Fruit fly (Drosophila melanogaster) whole organism, pupa: ENCODE data around the gene CG3552.

Experiments
- CG10348 ChIP-seq: fragments of 200-800 bp; sonication (Bioruptor generic); IDR thresholded peaks from 2 replicates; pipeline ENCODE4 v1.3.6; 2022; ENCODE audit warnings: missing biosample characterization, missing genetic modification characterization
- CG12605 ChIP-seq: fragments of 200-800 bp; sonication (Bioruptor generic); IDR thresholded peaks from 2 replicates; pipeline ENCODE4 v1.3.6; 2022; ENCODE audit warnings: missing biosample characterization, missing genetic modification characterization
- CG13204 ChIP-seq: fragments of 200-800 bp; sonication (Bioruptor generic); optimal IDR thresholded peaks from 2 replicates; lab custom pipeline; 2018; ENCODE audit warnings: missing biosample characterization, mild to moderate bottlenecking, missing genetic modification characterization, moderate library complexity
- CG14655 ChIP-seq: fragments of 200-800 bp; sonication (Bioruptor generic); optimal IDR thresholded peaks from 3 replicates; lab custom pipeline; 2017; ENCODE audit warnings: mild to moderate bottlenecking, missing biosample characterization, missing genetic modification reagents, missing genetic modification characterization
- CG15710 ChIP-seq: fragments of 200-800 bp; sonication (Bioruptor generic); optimal IDR thresholded peaks from 2 replicates; lab custom pipeline; 2018; ENCODE audit warnings: missing biosample characterization, mild to moderate bottlenecking, missing genetic modification characterization, moderate library complexity
- CG17806 ChIP-seq: fragments of 200-800 bp; sonication (Bioruptor generic); optimal IDR thresholded peaks from 2 replicates; lab custom pipeline; 2018; ENCODE audit warnings: missing biosample characterization, mild to moderate bottlenecking, missing genetic modification characterization, moderate library complexity
- CG32121 ChIP-seq: fragments of 200-800 bp; sonication (Bioruptor generic); IDR thresholded peaks from 2 replicates; pipeline ENCODE4 v1.3.6; 2022; ENCODE audit warnings: missing biosample characterization, missing genetic modification characterization
- CG34367 ChIP-seq: fragments of 200-800 bp; sonication (Bioruptor generic); optimal IDR thresholded peaks from 2 replicates; lab custom pipeline; 2018; ENCODE audit warnings: missing biosample characterization, mild to moderate bottlenecking, missing genetic modification characterization
- CG4496 ChIP-seq: fragments of 200-800 bp; sonication (Bioruptor generic); IDR thresholded peaks from 3 replicates; pipeline ENCODE4 v1.3.6; 2022; ENCODE audit warnings: missing biosample characterization, missing genetic modification characterization
- CG8159 ChIP-seq: fragments of 200-800 bp; sonication (Bioruptor generic); optimal IDR thresholded peaks from 3 replicates; lab custom pipeline; 2018; ENCODE audit warnings: missing biosample characterization, mild to moderate bottlenecking, missing genetic modification characterization, moderate library complexity
- CG8301 ChIP-seq: fragments of 200-800 bp; sonication (Bioruptor generic); optimal IDR thresholded peaks from 2 replicates; lab custom pipeline; 2018; ENCODE audit warnings: missing biosample characterization, mild to moderate bottlenecking, missing genetic modification characterization
- CG9948 ChIP-seq: fragments of 200-800 bp; sonication (Bioruptor generic); optimal IDR thresholded peaks from 2 replicates; lab custom pipeline; 2018; ENCODE audit warnings: missing biosample characterization, mild to moderate bottlenecking, missing genetic modification characterization, moderate library complexity
- D1 ChIP-seq: fragments of 200-800 bp; sonication (Bioruptor generic); optimal IDR thresholded peaks from 2 replicates; lab custom pipeline; 2018; ENCODE audit warnings: missing biosample characterization, mild to moderate bottlenecking, missing genetic modification characterization, moderate library complexity
- EcR ChIP-seq: fragments of 200-800 bp; sonication (Bioruptor generic); optimal IDR thresholded peaks from 3 replicates; lab custom pipeline; 2019; ENCODE audit warnings: missing biosample characterization, missing genetic modification characterization, mild to moderate bottlenecking, moderate library complexity, missing genetic modification reagents
- Ets98B ChIP-seq: fragments of 200-800 bp; sonication (Bioruptor generic); IDR thresholded peaks from 2 replicates; pipeline ENCODE4 v1.3.6; 2022; ENCODE audit warnings: missing biosample characterization, missing genetic modification characterization
- Pif1A ChIP-seq: fragments of 200-800 bp; sonication (Bioruptor generic); optimal IDR thresholded peaks from 3 replicates; lab custom pipeline; 2016; ENCODE audit warnings: missing biosample characterization, missing genetic modification characterization
- Pif1B ChIP-seq: fragments of 200-800 bp; sonication (Bioruptor generic); optimal IDR thresholded peaks from 3 replicates; lab custom pipeline; 2016; ENCODE audit warnings: missing biosample characterization, missing genetic modification characterization
- Snoo ChIP-seq: fragments of 200-800 bp; sonication (Bioruptor generic); optimal IDR thresholded peaks from 3 replicates; lab custom pipeline; 2017; ENCODE audit warnings: missing biosample characterization, mild to moderate bottlenecking, missing genetic modification characterization, inconsistent platforms
- fd96Ca ChIP-seq: fragments of 200-800 bp; sonication (Bioruptor generic); IDR thresholded peaks from 3 replicates; pipeline ENCODE4 v1.3.6; 2022; ENCODE audit warnings: missing biosample characterization, missing genetic modification characterization
- gl ChIP-seq: fragments of 200-800 bp; sonication (Bioruptor generic); optimal IDR thresholded peaks from 2 replicates; lab custom pipeline; 2018; ENCODE audit warnings: missing biosample characterization, mild to moderate bottlenecking, missing genetic modification characterization
- rn ChIP-seq: fragments of 200-800 bp; sonication (Bioruptor generic); IDR thresholded peaks from 2 replicates; pipeline ENCODE4 v1.3.6; 2022; ENCODE audit warnings: missing biosample characterization, missing genetic modification characterization

CG3552 gene

DNA sequence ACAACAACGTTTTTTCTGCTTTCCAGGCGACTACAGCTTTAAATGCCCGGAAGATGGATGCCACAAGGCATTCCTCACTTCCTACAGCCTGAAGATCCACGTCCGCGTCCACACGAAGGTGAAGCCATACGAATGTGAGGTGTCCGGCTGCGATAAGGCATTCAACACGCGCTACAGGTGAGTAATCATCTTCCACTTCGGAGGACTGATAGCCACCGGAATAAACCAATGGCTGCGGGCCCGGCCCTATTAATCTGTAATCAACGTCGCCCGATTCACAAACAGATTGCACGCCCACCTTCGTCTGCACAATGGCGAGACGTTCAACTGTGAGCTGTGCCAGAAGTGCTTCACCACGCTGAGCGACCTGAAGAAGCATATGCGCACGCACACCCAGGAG, 20.3 kb upstream of the CG3552 start:
- TF ChIP-seq CG12605 (GFP tag; lab: Robert Waterston, UW) (no peak), gl (tag; lab: Kevin White, UChicago) (no peak), CG14655 (GFP tag; lab: Kevin White, UChicago) (no peak), Ets98B (GFP tag; lab: Robert Waterston, UW) (no peak), CG32121 (no peak), D1 (tag; lab: Kevin White, UChicago) (no peak), rn (no peak)

dm6 chr3L:9438858-9439257, 17.3 kb upstream of the CG3552 start:
- no peak for TF ChIP-seq CG17806
- TF ChIP-seq fd96Ca (GFP tag; lab: Robert Waterston, UW) = no peak
- TF ChIP-seq Snoo (tag; lab: Kevin White, UChicago) = no peak
- no peak for TF ChIP-seq CG4496 (GFP tag; lab: Robert Waterston, UW)
- no peak for TF ChIP-seq Pif1B (GFP tag; lab: Kevin White, UChicago)
- TF ChIP-seq CG12605 (GFP tag; lab: Robert Waterston, UW) = no peak
- TF ChIP-seq EcR (GFP tag; lab: Kevin White, UChicago) = no peak
- TF ChIP-seq, all 21 proteins: peak for 0

DNA sequence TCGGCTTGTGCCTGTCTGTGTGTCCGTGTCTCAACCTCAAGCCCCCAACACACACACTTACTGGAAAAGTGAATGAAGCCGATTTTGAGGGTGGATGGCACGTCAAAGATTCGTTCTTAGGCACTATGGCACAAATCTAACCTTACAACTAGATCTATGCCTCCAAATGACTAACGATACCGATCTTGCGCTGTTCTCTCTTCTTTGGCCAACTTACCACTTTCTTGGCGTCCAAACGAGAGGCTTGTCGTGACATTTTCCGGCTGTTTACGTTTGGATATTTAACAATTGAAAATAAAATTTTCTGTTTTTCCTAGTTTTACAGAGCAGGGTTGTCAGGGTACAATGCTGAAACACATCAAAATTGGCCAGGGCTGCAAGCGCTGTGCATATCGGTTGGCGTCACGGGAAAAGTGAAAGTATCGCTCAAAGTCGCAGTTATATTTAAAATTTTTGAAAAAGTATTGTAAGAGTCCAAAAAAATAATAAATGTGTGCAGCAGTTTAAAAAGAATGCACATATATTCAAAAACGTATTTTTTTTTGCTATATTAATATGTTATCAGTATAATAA, 14.1 kb upstream of the CG3552 start, which contains the start of the genes Bet3 and Nf-YA:
Bet3 (minus strand) TSS at position 361 of the 573 bp plus-strand sequence.
Nf-YA (minus strand) TSS at position 361 of the 573 bp plus-strand sequence.
- peak; percentile 54; the same call in 1 of the 3 replicates for TF ChIP-seq fd96Ca (GFP tag; lab: Robert Waterston, UW)
- TF ChIP-seq EcR (GFP tag; lab: Kevin White, UChicago) = no peak
- TF ChIP-seq rn = no peak
- peak; percentile 27 for TF ChIP-seq Ets98B (GFP tag; lab: Robert Waterston, UW)
- peak; percentile 49 for TF ChIP-seq CG15710
- TF ChIP-seq Pif1A (GFP tag; lab: Kevin White, UChicago) = no peak
- no peak for TF ChIP-seq CG9948
- TF ChIP-seq D1 (tag; lab: Kevin White, UChicago) = peak; percentile 88
- TF ChIP-seq CG13204 (GFP tag; lab: Kevin White, UChicago) = no peak
- TF ChIP-seq gl (tag; lab: Kevin White, UChicago) = no peak
- TF ChIP-seq CG10348 (GFP tag; lab: Robert Waterston, UW) = no peak
- TF ChIP-seq CG8159 = no peak
- peak; percentile 53 for TF ChIP-seq Snoo (tag; lab: Kevin White, UChicago)
- no peak for TF ChIP-seq CG8301 (tag; lab: Kevin White, UChicago)
- no peak for TF ChIP-seq CG12605 (GFP tag; lab: Robert Waterston, UW)
- TF ChIP-seq CG34367 (tag; lab: Kevin White, UChicago) = no peak
- peak; percentile 56; the same call in 1 of the 3 replicates for TF ChIP-seq CG4496 (GFP tag; lab: Robert Waterston, UW)
- no peak for TF ChIP-seq CG17806
- TF ChIP-seq CG14655 (GFP tag; lab: Kevin White, UChicago) = no peak
- TF ChIP-seq CG32121 = no peak
- no peak for TF ChIP-seq Pif1B (GFP tag; lab: Kevin White, UChicago)
- TF ChIP-seq, all 21 proteins: peak for 6

DNA sequence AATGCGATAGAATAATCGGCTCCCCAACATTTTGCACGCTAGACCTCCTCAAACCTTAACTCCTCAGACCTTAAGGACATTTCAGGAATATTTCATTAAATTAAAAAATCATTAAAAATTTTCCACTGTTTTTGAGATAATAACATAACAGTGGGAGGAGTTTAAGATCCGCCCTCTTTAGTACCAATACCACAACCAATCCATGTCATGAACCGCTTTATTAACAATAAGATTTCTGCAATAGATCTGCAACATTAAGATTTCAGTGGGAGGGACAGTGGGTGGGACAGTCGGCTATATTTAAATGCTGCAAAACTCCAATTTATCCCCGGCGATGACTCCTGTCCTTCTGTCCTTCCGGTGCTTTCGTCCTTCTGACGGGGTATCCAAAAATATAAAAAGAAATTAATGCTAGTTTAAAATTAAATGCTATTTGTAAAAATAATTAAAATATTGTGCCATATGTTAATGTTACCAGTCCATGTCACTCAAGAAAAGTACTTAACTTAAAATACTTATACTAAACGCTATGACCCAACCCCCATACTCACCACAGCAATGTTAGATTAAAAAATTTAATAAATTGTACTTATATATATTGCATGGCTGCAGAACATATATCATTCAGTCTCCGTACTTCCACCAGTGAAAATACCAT, 13.4 kb upstream of the CG3552 start, which contains the start of gene Srg3:
Srg3 (plus strand) TSS at position 608 of the 658 bp plus-strand sequence.
- TF ChIP-seq D1 (tag; lab: Kevin White, UChicago) (no peak), CG9948 (no peak), Pif1B (GFP tag; lab: Kevin White, UChicago) (no peak), Pif1A (GFP tag; lab: Kevin White, UChicago) (no peak), CG34367 (tag; lab: Kevin White, UChicago) (no peak), Snoo (tag; lab: Kevin White, UChicago) (no peak), CG8301 (tag; lab: Kevin White, UChicago) (no peak), CG14655 (GFP tag; lab: Kevin White, UChicago) (no peak), Ets98B (GFP tag; lab: Robert Waterston, UW) (no peak), gl (tag; lab: Kevin White, UChicago) (no peak), CG17806 (no peak), CG12605 (GFP tag; lab: Robert Waterston, UW) (no peak), EcR (GFP tag; lab: Kevin White, UChicago) (no peak), CG15710 (no peak), rn (no peak)

DNA sequence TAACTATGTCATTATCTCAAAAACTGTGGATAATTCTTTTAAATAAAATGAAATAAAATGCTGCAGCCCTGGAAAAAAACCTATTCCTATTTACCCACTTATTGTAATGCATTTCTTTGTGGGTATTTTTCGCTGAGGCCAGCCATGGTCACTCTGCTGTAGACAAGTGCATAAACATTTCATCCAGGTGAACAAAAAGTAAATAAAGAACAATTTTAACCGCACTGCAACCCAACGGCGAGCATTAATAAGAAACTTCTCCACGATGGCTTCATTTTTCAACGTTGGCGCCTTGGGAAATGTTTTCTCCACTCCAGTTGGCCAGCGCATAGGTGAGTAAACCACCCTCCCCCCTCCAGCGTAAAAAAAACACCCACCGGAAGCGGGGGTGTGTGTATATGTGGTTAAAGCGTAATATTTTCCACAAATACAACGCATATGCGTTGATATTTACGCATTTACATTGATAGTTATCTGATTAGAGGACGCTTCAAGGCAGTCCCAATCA, 9.3 kb upstream of the CG3552 start, which contains the start of gene CG3529:
CG3529 (plus strand) TSS at position 134 of the 508 bp plus-strand sequence.
- TF ChIP-seq EcR (GFP tag; lab: Kevin White, UChicago) (peak; percentile 29), CG15710 (peak; percentile 33), fd96Ca (GFP tag; lab: Robert Waterston, UW) (no peak), Ets98B (GFP tag; lab: Robert Waterston, UW) (0 out of 2 replicates have a peak, but pooled peaks have one; percentile 15), CG9948 (no peak), CG32121 (0 out of 2 replicates have a peak, but pooled peaks have one; percentile 22)
